Fruit fly (Drosophila melanogaster): ENCODE measurements around the gene Vps4.
A peak's percentile ranks its signal among the peaks of the same experiment; 100 is the strongest.

The Vps4 gene

DNA sequence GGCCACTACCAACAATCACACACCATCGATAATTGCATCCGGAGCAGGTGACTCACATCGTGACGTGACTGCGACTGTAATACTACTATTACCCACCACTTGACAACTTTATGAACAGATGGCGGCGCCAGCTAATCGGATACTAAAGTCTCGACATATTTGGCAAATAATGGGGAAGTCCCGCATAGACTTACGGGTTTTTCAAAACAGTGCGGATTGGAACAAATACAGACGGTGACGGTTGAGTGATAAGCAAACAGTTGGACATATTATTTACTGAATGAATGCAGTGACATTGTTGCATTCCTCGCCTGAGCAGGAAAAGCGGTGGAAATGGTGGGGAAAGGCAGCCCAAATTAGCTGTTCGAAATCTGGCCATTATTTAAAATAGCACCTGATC lies 31.0 kb upstream of the Vps4 start (continued):
- TF ChIP-seq eg (GFP tag; IDR thresholded peaks at IDR 0.05) (no peak), CG11902 (GFP tag; optimal IDR thresholded peaks at IDR 0.05) (no peak), CG3919 (GFP tag; optimal IDR thresholded peaks at IDR 0.05) (no peak), Ets96B (tag; optimal IDR thresholded peaks at IDR 0.05) (no peak), Eip78C (GFP tag) (peak; percentile 7), CG6854 (GFP tag; optimal IDR thresholded peaks at IDR 0.05) (no peak)

DNA sequence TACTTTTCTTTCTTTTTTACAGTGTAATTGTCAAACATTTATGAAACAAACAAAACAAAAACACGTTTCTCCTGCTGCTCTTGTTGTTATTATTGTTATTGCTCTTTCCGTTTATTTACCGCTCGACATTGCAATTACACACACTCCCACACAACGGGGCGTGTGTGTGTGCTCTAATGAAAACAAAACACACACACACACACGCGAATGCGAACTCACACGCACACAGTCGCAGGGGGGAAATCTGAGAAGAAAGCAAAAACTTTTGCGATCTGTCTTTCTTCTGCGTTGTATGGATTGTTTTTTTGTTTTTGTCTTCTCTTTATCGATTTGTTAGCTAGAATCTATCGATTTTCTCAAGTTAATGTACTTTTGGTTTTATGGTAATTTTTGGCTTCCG lies 29.5 kb upstream of the Vps4 start:
- no peak for TF ChIP-seq CG9139 (GFP tag; optimal IDR thresholded peaks at IDR 0.05)
- no peak for TF ChIP-seq Smox (GFP tag; optimal IDR thresholded peaks at IDR 0.05)
- TF ChIP-seq CG6163 (GFP tag; IDR thresholded peaks at IDR 0.05), result 0 out of 3 replicates have a peak, but pooled peaks have one; percentile 14
- peak; percentile 19 for TF ChIP-seq CG6792 (GFP tag; optimal IDR thresholded peaks at IDR 0.05)
- TF ChIP-seq eg (GFP tag; IDR thresholded peaks at IDR 0.05), result 0 out of 3 replicates have a peak, but pooled peaks have one; percentile 31
- TF ChIP-seq Sox14 (GFP tag; optimal IDR thresholded peaks at IDR 0.05), result peak; percentile 26

DNA sequence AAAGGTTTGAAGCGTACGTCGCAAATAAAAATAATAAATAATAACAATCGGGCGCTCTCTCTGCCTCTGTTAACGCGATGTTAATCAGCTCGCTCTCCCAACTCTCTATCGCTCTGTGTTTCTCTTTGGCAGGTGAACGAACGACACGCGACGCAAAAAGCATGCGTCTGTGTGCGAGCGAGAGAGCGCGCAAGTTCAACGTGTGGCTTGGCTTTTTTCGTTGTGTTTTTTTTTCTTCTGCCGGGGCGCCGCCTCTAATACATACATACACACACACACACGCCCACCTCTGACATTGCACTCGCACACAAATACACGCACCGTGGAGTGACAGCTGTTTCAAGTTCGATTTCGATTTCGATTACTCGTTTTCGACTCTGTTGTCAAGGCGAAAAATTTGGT lies 28.9 kb upstream of the Vps4 start:
- TF ChIP-seq CG6854 (GFP tag; optimal IDR thresholded peaks at IDR 0.05) (peak; percentile 42), Lpt (GFP tag; optimal IDR thresholded peaks at IDR 0.05) (no peak), CG8119 (GFP tag; IDR thresholded peaks at IDR 0.05) (peak; percentile 45; the same call in 2 of the 3 replicates), CG7368 (GFP tag; optimal IDR thresholded peaks at IDR 0.05) (no peak), Sox14 (GFP tag; optimal IDR thresholded peaks at IDR 0.05) (no peak), CG6808 (GFP tag; optimal IDR thresholded peaks at IDR 0.05) (peak; percentile 23), CG16779 (tag; optimal IDR thresholded peaks at IDR 0.05) (peak; percentile 25), CG3919 (GFP tag; optimal IDR thresholded peaks at IDR 0.05) (no peak), CG9139 (GFP tag; optimal IDR thresholded peaks at IDR 0.05) (peak; percentile 69), Smox (GFP tag; optimal IDR thresholded peaks at IDR 0.05) (no peak), OdsH (GFP tag; optimal IDR thresholded peaks at IDR 0.05) (no peak), Eip78C (GFP tag) (peak; percentile 61), Eip75B (GFP tag; optimal IDR thresholded peaks at IDR 0.05) (no peak), CG15336 (GFP tag; IDR thresholded peaks at IDR 0.05) (peak; percentile 55; the same call in 1 of the 2 replicates), net (GFP tag; optimal IDR thresholded peaks at IDR 0.05) (no peak), CG6276 (GFP tag; optimal IDR thresholded peaks at IDR 0.05) (peak; percentile 11), CG1621 (tag; optimal IDR thresholded peaks at IDR 0.05) (peak; percentile 10), CG3032 (tag; optimal IDR thresholded peaks at IDR 0.05) (no peak), eg (GFP tag; IDR thresholded peaks at IDR 0.05) (peak; percentile 77; the same call in 2 of the 3 replicates), achi (GFP tag; optimal IDR thresholded peaks at IDR 0.05) (no peak), Ets21C (GFP tag; optimal IDR thresholded peaks at IDR 0.05) (no peak), Hr4 (GFP tag; optimal IDR thresholded peaks at IDR 0.05) (no peak), svp (GFP tag) (peak; percentile 94), CG11762 (GFP tag; optimal IDR thresholded peaks at IDR 0.05; ENCODE audit: insufficient read depth) (no peak), ss (GFP tag; optimal IDR thresholded peaks at IDR 0.05) (peak; percentile 68), Eip93F (GFP tag; optimal IDR thresholded peaks at IDR 0.05) (peak; percentile 29), CG8632 (GFP tag; optimal IDR thresholded peaks at IDR 0.05) (no peak), fkh (GFP tag; optimal IDR thresholded peaks at IDR 0.05) (no peak), Blimp-1 (GFP tag; optimal IDR thresholded peaks at IDR 0.05) (no peak), CG6163 (GFP tag; IDR thresholded peaks at IDR 0.05) (peak; percentile 82), fd85E (GFP tag; optimal IDR thresholded peaks at IDR 0.05) (peak; percentile 46), vri (GFP tag; optimal IDR thresholded peaks at IDR 0.05) (peak; percentile 17), CG6792 (GFP tag; optimal IDR thresholded peaks at IDR 0.05) (no peak), pdm3 (GFP tag; optimal IDR thresholded peaks at IDR 0.05) (no peak), CG34406 (GFP tag; optimal IDR thresholded peaks at IDR 0.05) (peak; percentile 16), CG10631 (GFP tag; optimal IDR thresholded peaks at IDR 0.05) (no peak), Met (GFP tag; optimal IDR thresholded peaks at IDR 0.05) (peak; percentile 35), cyc (GFP tag; optimal IDR thresholded peaks at IDR 0.05) (no peak), CG32006 (GFP tag; optimal IDR thresholded peaks at IDR 0.05) (no peak), spab (GFP tag; optimal IDR thresholded peaks at IDR 0.05) (no peak)

Data from whole organism, prepupa.